Worm (Caenorhabditis elegans) whole organism, L3 larva: ENCODE results near the gene srh-140.

ENCODE experiments used
- R02D3.7 ChIP-seq: fragments of 150-350 bp; optimal IDR thresholded peaks from 2 replicates; lab custom pipeline; 2014; ENCODE audit warnings: missing biosample characterization, missing genetic modification characterization
- ama-1 ChIP-seq: fragments of 150-350 bp; optimal IDR thresholded peaks from 2 replicates; lab custom pipeline; 2018
- egl-5 ChIP-seq: fragments of 150-350 bp; optimal IDR thresholded peaks from 2 replicates; lab custom pipeline; 2017; ENCODE audit warnings: missing biosample characterization, missing genetic modification reagents, missing genetic modification characterization, inconsistent platforms
- lin-39 ChIP-seq: fragments of 150-350 bp; optimal IDR thresholded peaks from 2 replicates; lab custom pipeline; 2018; ENCODE audit warnings: missing biosample characterization, missing genetic modification reagents, missing genetic modification characterization
- mdl-1 ChIP-seq: fragments of 150-350 bp; optimal IDR thresholded peaks from 2 replicates; lab custom pipeline; 2014; ENCODE audit warnings: missing biosample characterization, missing genetic modification characterization
- nfya-1 ChIP-seq: sonication (generic microtip); optimal IDR thresholded peaks from 2 replicates; lab custom pipeline; 2017; ENCODE audit warnings: missing genetic modification characterization, mild to moderate bottlenecking, missing compliant biosample characterization, antibody characterized with exemption, moderate library complexity; ENCODE audit not compliant: insufficient read depth
- nhr-12 ChIP-seq: fragments of 150-350 bp; optimal IDR thresholded peaks from 2 replicates; lab custom pipeline; 2014; ENCODE audit warnings: missing biosample characterization, missing genetic modification characterization
- nhr-237 ChIP-seq: fragments of 150-350 bp; optimal IDR thresholded peaks from 2 replicates; lab custom pipeline; 2014; ENCODE audit warnings: missing biosample characterization, missing genetic modification characterization
- tbx-2 ChIP-seq: sonication (generic microtip); optimal IDR thresholded peaks from 2 replicates; lab custom pipeline; 2016; ENCODE audit warnings: mild to moderate bottlenecking, missing genetic modification characterization, missing compliant biosample characterization
- unc-62 ChIP-seq: fragments of 150-350 bp; sonication (generic microtip); optimal IDR thresholded peaks from 4 replicates; lab custom pipeline; 2014; ENCODE audit warnings: missing biosample characterization, missing genetic modification reagents, missing genetic modification characterization
- zag-1 ChIP-seq: fragments of 150-350 bp; optimal IDR thresholded peaks from 2 replicates; lab custom pipeline; 2014; ENCODE audit warnings: missing biosample characterization, missing genetic modification characterization

- TF ChIP-seq tbx-2 (no peak), nhr-12 (no peak), lin-39 (tag; lab: Kevin White, UChicago) (no peak), R02D3.7 (no peak), nhr-237 (tag; lab: Kevin White, UChicago) (no peak), egl-5 (no peak), ama-1 (lab: Kevin White, UChicago) (no peak), unc-62 (GFP tag; lab: Kevin White, UChicago) (no peak), zag-1 (tag; lab: Kevin White, UChicago) (no peak), mdl-1 (no peak), nfya-1 (no peak)
Measured at ce11 chrV:15735720-15736119, 13.7 kb downstream of the srh-140 start, which contains the start of gene str-27.
